Worm (Caenorhabditis elegans): Measurements from ENCODE around the gene str-71.
A peak's percentile ranks its signal among the peaks of the same experiment; 100 is the strongest.

str-71 gene

DNA sequence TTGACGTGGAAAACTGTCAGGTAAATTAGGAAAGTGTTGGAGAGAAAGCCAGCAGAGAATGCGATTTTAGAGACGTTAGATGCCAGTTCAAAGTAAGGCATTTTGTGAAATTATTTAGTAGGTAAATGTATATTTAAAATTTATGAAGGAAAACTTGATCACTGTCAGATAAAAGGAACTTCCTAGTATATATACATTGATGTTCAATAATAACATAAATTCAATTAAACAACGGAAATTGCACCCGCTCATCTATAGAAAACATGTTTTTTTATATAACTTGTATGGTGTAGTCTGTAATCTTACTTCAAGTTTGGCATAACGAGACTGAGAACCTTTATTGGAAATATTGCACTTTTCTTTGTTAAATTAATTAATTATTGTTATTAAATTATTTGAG lies at the start of gene str-71:
str-71 (minus strand) TSS at position 101 of the 400 bp plus-strand sequence.
- TF ChIP-seq mes-4 (tag; optimal IDR thresholded peaks at IDR 0.05) (no peak), ztf-26 (tag; optimal IDR thresholded peaks at IDR 0.05) (no peak), C17E4.6 (GFP tag; IDR thresholded peaks at IDR 0.05) (no peak), attf-6 (GFP tag; IDR thresholded peaks at IDR 0.05) (no peak)

DNA sequence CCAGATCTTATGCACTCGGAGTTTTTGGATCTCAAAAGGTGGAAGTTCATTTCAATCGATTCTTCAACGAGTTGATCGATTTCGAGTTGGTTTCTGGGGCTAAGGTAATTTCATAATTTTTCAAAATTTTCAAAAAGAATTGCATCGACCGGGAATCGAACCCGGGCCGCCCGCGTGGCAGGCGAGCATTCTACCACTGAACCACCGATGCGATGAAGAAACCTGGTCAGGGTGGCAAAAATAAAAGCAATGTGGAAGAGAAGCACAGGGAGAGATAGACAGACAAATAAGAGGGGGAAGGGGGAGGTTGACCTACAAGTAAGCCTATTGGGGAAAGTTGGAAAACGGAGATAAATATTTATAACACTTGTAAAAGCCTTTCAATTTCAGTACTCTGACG lies 46.1 kb upstream of the str-71 start:
- peak; percentile 19 for TF ChIP-seq chd-7 (tag; optimal IDR thresholded peaks at IDR 0.05)
- 0 out of 2 replicates have a peak, but pooled peaks have one; percentile 62 for TF ChIP-seq ceh-58 (GFP tag; IDR thresholded peaks at IDR 0.05)
- TF ChIP-seq bed-2 (GFP tag; IDR thresholded peaks at IDR 0.05), result no peak
- peak; percentile 32; the same call in 1 of the 2 replicates for TF ChIP-seq F33H1.4 (GFP tag; IDR thresholded peaks at IDR 0.05)
- peak; percentile 53 for TF ChIP-seq F52B5.7 (tag; optimal IDR thresholded peaks at IDR 0.05)
- TF ChIP-seq snpc-1.1 (tag; optimal IDR thresholded peaks at IDR 0.05; ENCODE audit: insufficient read depth), result no peak
- no peak for TF ChIP-seq B0019.2 (GFP tag; conservative IDR thresholded peaks at IDR 0.05)
- no peak for TF ChIP-seq ccch-3 (GFP tag; optimal IDR thresholded peaks at IDR 0.05)
- no peak for TF ChIP-seq egl-44 (GFP tag; IDR thresholded peaks at IDR 0.05)
- TF ChIP-seq rpc-1 (optimal IDR thresholded peaks at IDR 0.05), result peak; percentile 76
- TF ChIP-seq rpc-1 (tag; optimal IDR thresholded peaks at IDR 0.05), result peak; percentile 83
- TF ChIP-seq Y56A3A.18 (GFP tag; IDR thresholded peaks at IDR 0.05), result peak; percentile 71; the same call in 1 of the 2 replicates
- TF ChIP-seq ztf-28 (GFP tag; IDR thresholded peaks at IDR 0.05), result peak; percentile 70; the same call in 1 of the 2 replicates
- peak; percentile 85 for TF ChIP-seq B0261.1 (tag; optimal IDR thresholded peaks at IDR 0.05)
- TF ChIP-seq lir-1 (GFP tag; conservative IDR thresholded peaks at IDR 0.05), result 0 out of 2 replicates have a peak, but pooled peaks have one; percentile 52
- 0 out of 2 replicates have a peak, but pooled peaks have one; percentile 30 for TF ChIP-seq nhr-120 (GFP tag; IDR thresholded peaks at IDR 0.05)
- TF ChIP-seq nhr-80 (tag; optimal IDR thresholded peaks at IDR 0.05), result peak; percentile 24
- peak; percentile 24 for TF ChIP-seq ZK185.1 (tag; optimal IDR thresholded peaks at IDR 0.05; ENCODE audit: poor library complexity, severe bottlenecking)
- TF ChIP-seq ztf-26 (tag; optimal IDR thresholded peaks at IDR 0.05), result peak; percentile 22
- TF ChIP-seq zfh-2 (GFP tag; conservative IDR thresholded peaks at IDR 0.05), result no peak; the same call in 1 of the 2 replicates
- peak; percentile 36 for TF ChIP-seq lsl-1 (GFP tag; optimal IDR thresholded peaks at IDR 0.05)
- TF ChIP-seq zim-3 (tag; optimal IDR thresholded peaks at IDR 0.05), result no peak
- TF ChIP-seq F57A8.1 (GFP tag; optimal IDR thresholded peaks at IDR 0.05), result no peak
- TF ChIP-seq hrde-1 (tag; optimal IDR thresholded peaks at IDR 0.05; ENCODE audit: borderline replicate concordance), result no peak
- no peak for TF ChIP-seq dpl-1 (GFP tag; optimal IDR thresholded peaks at IDR 0.05)
- peak; percentile 56; the same call in 1 of the 2 replicates for TF ChIP-seq mcd-1 (GFP tag; IDR thresholded peaks at IDR 0.05)
- TF ChIP-seq somi-1 (GFP tag; optimal IDR thresholded peaks at IDR 0.05), result peak; percentile 10
- TF ChIP-seq hmg-1.2 (GFP tag; IDR thresholded peaks at IDR 0.05), result peak; percentile 64
- TF ChIP-seq madf-6 (GFP tag; IDR thresholded peaks at IDR 0.05), result no peak
- TF ChIP-seq cebp-1 (GFP tag; IDR thresholded peaks at IDR 0.05), result peak; percentile 44; the same call in 1 of the 2 replicates
- TF ChIP-seq cebp-1 (tag; optimal IDR thresholded peaks at IDR 0.05), result no peak
- peak in 1 of 2 experiments; percentile 14 for TF ChIP-seq let-607 (tag; optimal IDR thresholded peaks at IDR 0.05)
- no peak for TF ChIP-seq Y79H2A.3 (GFP tag; conservative IDR thresholded peaks at IDR 0.05)
- peak; percentile 33; the same call in 1 of the 2 replicates for TF ChIP-seq attf-6 (GFP tag; IDR thresholded peaks at IDR 0.05)
- TF ChIP-seq nfyb-1 (GFP tag; IDR thresholded peaks at IDR 0.05), result 0 out of 2 replicates have a peak, but pooled peaks have one; percentile 52
- no peak for TF ChIP-seq ceh-91 (GFP tag; IDR thresholded peaks at IDR 0.05)
- peak; percentile 31 for TF ChIP-seq die-1 (tag; optimal IDR thresholded peaks at IDR 0.05)
- peak; percentile 75 for TF ChIP-seq snpc-4 (GFP tag; optimal IDR thresholded peaks at IDR 0.05)
- peak in 3 of 4 experiments; percentile 34 to 73 (median 41) for TF ChIP-seq snpc-4 (tag; optimal IDR thresholded peaks at IDR 0.05)
- no peak for TF ChIP-seq F49E8.2 (tag; optimal IDR thresholded peaks at IDR 0.05; ENCODE audit: insufficient read depth)
- TF ChIP-seq lin-26 (GFP tag; IDR thresholded peaks at IDR 0.05), result peak; percentile 85
- TF ChIP-seq nhr-27 (tag; optimal IDR thresholded peaks at IDR 0.05), result no peak
- TF ChIP-seq hsf-1 (GFP tag; IDR thresholded peaks at IDR 0.05), result 0 out of 2 replicates have a peak, but pooled peaks have one; percentile 42
- no peak for TF ChIP-seq sdz-38 (tag; optimal IDR thresholded peaks at IDR 0.05)

Data from whole organism, young adult.